Worm (Caenorhabditis elegans): ENCODE measurements around the gene col-166.

ce11 chrX:6263194-6263698, 16.6 kb upstream of the col-166 start, which contains the start of gene W05H9.4:
- no peak for TF ChIP-seq W03F9.2 (tag; optimal IDR thresholded peaks at IDR 0.05)
- TF ChIP-seq dao-5 (tag; optimal IDR thresholded peaks at IDR 0.05) = no peak
- TF ChIP-seq him-1 (tag; optimal IDR thresholded peaks at IDR 0.05) = no peak

All from whole organism, L4/young adult.